Fruit fly (Drosophila melanogaster): Measurements from ENCODE around the gene CG17477.

CG17477 gene

dm6 chr3R:17077968-17078417, 48.7 kb downstream of the CG17477 start (continued):
- TF ChIP-seq esg (GFP tag; conservative IDR thresholded peaks at IDR 0.05) (no peak), wek (GFP tag; optimal IDR thresholded peaks at IDR 0.05) (no peak), CG18262 (tag; optimal IDR thresholded peaks at IDR 0.05) (no peak), tin (GFP tag; optimal IDR thresholded peaks at IDR 0.05) (no peak), Dad (GFP tag; optimal IDR thresholded peaks at IDR 0.05) (no peak), CG10979 (tag; optimal IDR thresholded peaks at IDR 0.05) (no peak), shn (GFP tag; optimal IDR thresholded peaks at IDR 0.05) (no peak), amos (GFP tag; IDR thresholded peaks at IDR 0.05; ENCODE audit: partially characterized antibody) (no peak; the same call in 1 of the 2 replicates), CG6813 (GFP tag; optimal IDR thresholded peaks at IDR 0.05) (peak; percentile 3), Hr78 (GFP tag; optimal IDR thresholded peaks at IDR 0.05) (no peak), CG1233 (GFP tag; optimal IDR thresholded peaks at IDR 0.05) (peak; percentile 29), Nf-YC (tag; optimal IDR thresholded peaks at IDR 0.05) (peak; percentile 30), Dek (tag; optimal IDR thresholded peaks at IDR 0.05) (no peak), HLH3B (GFP tag; IDR thresholded peaks at IDR 0.05) (peak; percentile 43; the same call in 1 of the 2 replicates), scrt (GFP tag; optimal IDR thresholded peaks at IDR 0.05) (peak; percentile 23), ac (GFP tag; optimal IDR thresholded peaks at IDR 0.05) (no peak), ash1 (GFP tag; optimal IDR thresholded peaks at IDR 0.05) (no peak), TFAM (GFP tag; optimal IDR thresholded peaks at IDR 0.05) (no peak), CG10267 (tag; optimal IDR thresholded peaks at IDR 0.05) (no peak), dmrt11E (tag; optimal IDR thresholded peaks at IDR 0.05) (no peak), CG10147 (GFP tag; optimal IDR thresholded peaks at IDR 0.05) (no peak), ind (GFP tag; optimal IDR thresholded peaks at IDR 0.05) (no peak), eyg (GFP tag; optimal IDR thresholded peaks at IDR 0.05) (no peak), gcm (GFP tag; optimal IDR thresholded peaks at IDR 0.05) (no peak), caup (GFP tag; optimal IDR thresholded peaks at IDR 0.05; ENCODE audit: severe bottlenecking) (peak; percentile 15), CG17829 (tag; optimal IDR thresholded peaks at IDR 0.05) (peak; percentile 18), dan (GFP tag; IDR thresholded peaks at IDR 0.05) (no peak), CG10321 (GFP tag; IDR thresholded peaks at IDR 0.05) (no peak), Ets97D (GFP tag; optimal IDR thresholded peaks at IDR 0.05) (no peak), CG12659 (GFP tag; optimal IDR thresholded peaks at IDR 0.05) (no peak), ERR (GFP tag; optimal IDR thresholded peaks at IDR 0.05) (peak; percentile 5), CG1024 (GFP tag; IDR thresholded peaks at IDR 0.05) (no peak), CG11723 (GFP tag; optimal IDR thresholded peaks at IDR 0.05) (no peak), chm (GFP tag; IDR thresholded peaks at IDR 0.05) (no peak), Ravus (GFP tag; IDR thresholded peaks at IDR 0.05) (no peak), rib (GFP tag; IDR thresholded peaks at IDR 0.05) (peak; percentile 71), CG11085 (GFP tag; IDR thresholded peaks at IDR 0.05) (no peak), CG31224 (GFP tag; IDR thresholded peaks at IDR 0.05) (no peak), Doc2 (GFP tag; IDR thresholded peaks at IDR 0.05) (no peak), sna (GFP tag; IDR thresholded peaks at IDR 0.05; ENCODE audit: partially characterized antibody) (no peak), luna (GFP tag; optimal IDR thresholded peaks at IDR 0.05) (no peak), twi (tag; optimal IDR thresholded peaks at IDR 0.05) (peak; percentile 84), dpn (GFP tag; optimal IDR thresholded peaks at IDR 0.05) (no peak), lab (GFP tag; optimal IDR thresholded peaks at IDR 0.05) (peak; percentile 64), ato (GFP tag; IDR thresholded peaks at IDR 0.05; ENCODE audit: partially characterized antibody) (no peak; the same call in none of the 2 replicates), sqz (GFP tag; optimal IDR thresholded peaks at IDR 0.05) (no peak), Ada2b (GFP tag; IDR thresholded peaks at IDR 0.05) (no peak), ems (GFP tag; optimal IDR thresholded peaks at IDR 0.05) (no peak), ewg (GFP tag; optimal IDR thresholded peaks at IDR 0.05) (no peak), zfh1 (GFP tag; IDR thresholded peaks at IDR 0.05) (no peak), CG12155 (GFP tag; optimal IDR thresholded peaks at IDR 0.05) (no peak)

All from whole organism, embryonic.